Fruit fly (Drosophila melanogaster) whole organism, embryonic: ENCODE data around the gene CG42366.

Source experiments
- Adf1 ChIP-seq: fragments of 200-800 bp; sonication (Bioruptor generic); IDR thresholded peaks from 2 replicates; pipeline ENCODE4 v1.3.6; 2022; ENCODE audit warnings: missing biosample characterization, missing genetic modification characterization
- Aef1 ChIP-seq: fragments of 200-800 bp; sonication (Bioruptor generic); IDR thresholded peaks from 3 replicates; pipeline ENCODE4 v1.3.6; 2022; ENCODE audit warnings: missing biosample characterization, missing genetic modification characterization
- Atf-2 ChIP-seq: fragments of 200-800 bp; sonication (Bioruptor generic); optimal IDR thresholded peaks from 2 replicates; lab custom pipeline; 2016; ENCODE audit warnings: missing biosample characterization, missing genetic modification characterization
- Atf6 ChIP-seq: fragments of 200-800 bp; sonication (Bioruptor generic); IDR thresholded peaks from 2 replicates; pipeline ENCODE4 v1.3.6; 2022; ENCODE audit warnings: missing biosample characterization, missing genetic modification characterization
- CG10321 ChIP-seq: fragments of 200-800 bp; sonication (Bioruptor generic); IDR thresholded peaks from 2 replicates; pipeline ENCODE4 v1.3.6; 2022; ENCODE audit warnings: missing biosample characterization, missing genetic modification characterization
- CG10366 ChIP-seq: fragments of 200-800 bp; sonication (Bioruptor generic); IDR thresholded peaks from 2 replicates; pipeline ENCODE4 v1.3.6; 2022; ENCODE audit warnings: missing biosample characterization, missing genetic modification characterization
- CG11247 ChIP-seq: fragments of 200-800 bp; sonication (Bioruptor generic); IDR thresholded peaks from 2 replicates; pipeline ENCODE4 v1.3.6; 2022; ENCODE audit warnings: missing biosample characterization, missing genetic modification characterization
- CG12744 ChIP-seq: fragments of 200-800 bp; sonication (Bioruptor generic); optimal IDR thresholded peaks from 2 replicates; lab custom pipeline; 2016; ENCODE audit warnings: missing biosample characterization, missing genetic modification characterization
- CG12769 ChIP-seq: fragments of 200-800 bp; sonication (Bioruptor generic); optimal IDR thresholded peaks from 2 replicates; lab custom pipeline; 2019; ENCODE audit warnings: missing biosample characterization, mild to moderate bottlenecking, missing genetic modification characterization, moderate library complexity
- CG16779 ChIP-seq: fragments of 200-800 bp; sonication (Bioruptor generic); IDR thresholded peaks from 2 replicates; pipeline ENCODE4 v1.3.6; 2022; ENCODE audit warnings: missing biosample characterization, missing genetic modification characterization
- CG32532 ChIP-seq: fragments of 200-800 bp; sonication (Bioruptor generic); IDR thresholded peaks from 2 replicates; pipeline ENCODE4 v1.3.6; 2022; ENCODE audit warnings: missing biosample characterization, missing genetic modification characterization
- CG34224 ChIP-seq: fragments of 200-800 bp; sonication (Bioruptor generic); IDR thresholded peaks from 3 replicates; pipeline ENCODE4 v1.3.6; 2022; ENCODE audit warnings: missing biosample characterization, missing genetic modification characterization; ENCODE audit not compliant: partially characterized antibody
- CG34422 ChIP-seq: fragments of 200-800 bp; sonication (Bioruptor generic); IDR thresholded peaks from 3 replicates; pipeline ENCODE4 v1.3.6; 2022; ENCODE audit warnings: missing biosample characterization, missing genetic modification characterization
- CG3847 ChIP-seq: fragments of 200-800 bp; sonication (Bioruptor generic); IDR thresholded peaks from 2 replicates; pipeline ENCODE4 v1.3.6; 2022; ENCODE audit warnings: missing biosample characterization, missing genetic modification characterization
- CG5245 ChIP-seq: fragments of 200-800 bp; sonication (Bioruptor generic); optimal IDR thresholded peaks from 3 replicates; lab custom pipeline; 2016; ENCODE audit warnings: missing biosample characterization, missing genetic modification characterization
- CG6175 ChIP-seq: fragments of 200-800 bp; sonication (Bioruptor generic); IDR thresholded peaks from 3 replicates; pipeline ENCODE4 v1.3.6; 2022; ENCODE audit warnings: missing biosample characterization, missing genetic modification characterization
- CG8089 ChIP-seq: fragments of 200-800 bp; sonication (Bioruptor generic); optimal IDR thresholded peaks from 3 replicates; lab custom pipeline; 2016; ENCODE audit warnings: missing biosample characterization, missing genetic modification characterization
- CG8290 ChIP-seq, 3 experiments: fragments of 200-800 bp; sonication (Bioruptor generic); optimal IDR thresholded peaks; 2 replicates each; lab custom pipeline; 2016 to 2019; ENCODE audit warnings: missing biosample characterization in 3 of 3, missing genetic modification characterization in 3 of 3, mild to moderate bottlenecking in 2 of 3, moderate library complexity in 1 of 3
- Fer3 ChIP-seq: fragments of 200-800 bp; sonication (Bioruptor generic); optimal IDR thresholded peaks from 2 replicates; lab custom pipeline; 2018; ENCODE audit warnings: missing biosample characterization, mild to moderate bottlenecking, missing genetic modification characterization, moderate library complexity
- HHEX ChIP-seq: fragments of 200-800 bp; sonication (Bioruptor generic); optimal IDR thresholded peaks from 3 replicates; lab custom pipeline; 2017; ENCODE audit warnings: missing biosample characterization, mild to moderate bottlenecking, missing genetic modification characterization, missing genetic modification reagents
- HLH3B ChIP-seq: fragments of 200-800 bp; sonication (Bioruptor generic); IDR thresholded peaks from 2 replicates; pipeline ENCODE4 v1.3.6; 2022; ENCODE audit warnings: missing biosample characterization, missing genetic modification characterization
- Jarid2 ChIP-seq: fragments of 200-800 bp; sonication (Bioruptor generic); optimal IDR thresholded peaks from 3 replicates; lab custom pipeline; 2017; ENCODE audit warnings: mild to moderate bottlenecking, missing biosample characterization, missing genetic modification reagents, missing genetic modification characterization
- MESR4 ChIP-seq: fragments of 200-800 bp; sonication (Bioruptor generic); optimal IDR thresholded peaks from 2 replicates; lab custom pipeline; 2018; ENCODE audit warnings: missing biosample characterization, mild to moderate bottlenecking, missing genetic modification characterization, moderate library complexity
- Med ChIP-seq: fragments of 200-800 bp; sonication (Bioruptor generic); peaks from one replicate; lab custom pipeline; 2016; ENCODE audit warnings: missing biosample characterization, missing genetic modification characterization, mild to moderate bottlenecking, inconsistent platforms, moderate library complexity
- Mes4 ChIP-seq: fragments of 200-800 bp; sonication (Bioruptor generic); optimal IDR thresholded peaks from 2 replicates; lab custom pipeline; 2016; ENCODE audit warnings: missing biosample characterization, missing genetic modification characterization
- NFAT ChIP-seq: fragments of 200-800 bp; sonication (Bioruptor generic); IDR thresholded peaks from 2 replicates; pipeline ENCODE4 v1.3.6; 2022; ENCODE audit warnings: missing biosample characterization, missing genetic modification characterization
- Optix ChIP-seq: fragments of 200-800 bp; sonication (Bioruptor generic); IDR thresholded peaks from 3 replicates; pipeline ENCODE4 v1.3.6; 2022; ENCODE audit warnings: missing biosample characterization, missing genetic modification characterization
- Rfx ChIP-seq: fragments of 200-800 bp; sonication (Bioruptor generic); IDR thresholded peaks from 2 replicates; pipeline ENCODE4 v1.3.6; 2022; ENCODE audit warnings: missing biosample characterization, missing genetic modification characterization
- Sox102F ChIP-seq: fragments of 200-800 bp; sonication (Bioruptor generic); optimal IDR thresholded peaks from 2 replicates; lab custom pipeline; 2018; ENCODE audit warnings: missing biosample characterization, mild to moderate bottlenecking, missing genetic modification characterization, moderate library complexity
- Stat92E ChIP-seq, 3 experiments: fragments of >200 bp in 2 of 3; fragments of 200-800 bp in 1 of 3; sonication (Bioruptor generic) in 1 of 3; optimal IDR thresholded peaks; 2 replicates each; lab custom pipeline; 2017 to 2019; ENCODE audit warnings: missing biosample characterization in 3 of 3, missing genetic modification characterization in 3 of 3, mild to moderate bottlenecking in 1 of 3, moderate library complexity in 1 of 3
- ash1 ChIP-seq: fragments of 200-800 bp; sonication (Bioruptor generic); optimal IDR thresholded peaks from 2 replicates; lab custom pipeline; 2018; ENCODE audit warnings: missing biosample characterization, mild to moderate bottlenecking, missing genetic modification characterization
- bab2 ChIP-seq: fragments of 200-800 bp; sonication (Bioruptor generic); optimal IDR thresholded peaks from 2 replicates; lab custom pipeline; 2016; ENCODE audit warnings: missing biosample characterization, missing genetic modification characterization
- bowl ChIP-seq: fragments of 200-800 bp; sonication (Bioruptor generic); IDR thresholded peaks from 2 replicates; pipeline ENCODE4 v1.3.6; 2022; ENCODE audit warnings: missing biosample characterization, missing genetic modification characterization
- cg ChIP-seq: fragments of 200-800 bp; sonication (Bioruptor generic); optimal IDR thresholded peaks from 3 replicates; lab custom pipeline; 2019; ENCODE audit warnings: missing biosample characterization, mild to moderate bottlenecking, missing genetic modification characterization, moderate library complexity
- chm ChIP-seq: fragments of 200-800 bp; sonication (Bioruptor generic); IDR thresholded peaks from 2 replicates; pipeline ENCODE4 v1.3.6; 2022; ENCODE audit warnings: missing biosample characterization, missing genetic modification characterization
- ci ChIP-seq: fragments of 200-800 bp; sonication (Bioruptor generic); IDR thresholded peaks from 3 replicates; pipeline ENCODE4 v1.3.6; 2022; ENCODE audit warnings: missing biosample characterization, missing genetic modification characterization
- fd96Cb ChIP-seq: fragments of 200-800 bp; sonication (Bioruptor generic); optimal IDR thresholded peaks from 2 replicates; lab custom pipeline; 2018; ENCODE audit warnings: missing biosample characterization, mild to moderate bottlenecking, missing genetic modification characterization, moderate library complexity
- grn ChIP-seq: fragments of 200-800 bp; sonication (Bioruptor generic); optimal IDR thresholded peaks from 3 replicates; lab custom pipeline; 2017; ENCODE audit warnings: missing biosample characterization, missing genetic modification characterization
- jumu ChIP-seq: fragments of 200-800 bp; sonication (Bioruptor generic); optimal IDR thresholded peaks from 3 replicates; lab custom pipeline; 2016; ENCODE audit warnings: missing biosample characterization, missing genetic modification characterization
- lab ChIP-seq: fragments of 200-800 bp; sonication (Bioruptor generic); optimal IDR thresholded peaks from 3 replicates; lab custom pipeline; 2017; ENCODE audit warnings: missing biosample characterization, missing genetic modification characterization, mild to moderate bottlenecking, moderate library complexity, missing genetic modification reagents
- mirr ChIP-seq: fragments of 200-800 bp; sonication (Bioruptor generic); optimal IDR thresholded peaks from 3 replicates; lab custom pipeline; 2018; ENCODE audit warnings: missing biosample characterization, mild to moderate bottlenecking, missing genetic modification characterization
- oc ChIP-seq: fragments of 200-800 bp; sonication (Bioruptor generic); optimal IDR thresholded peaks from 2 replicates; lab custom pipeline; 2018; ENCODE audit warnings: missing biosample characterization, mild to moderate bottlenecking, missing genetic modification characterization, moderate library complexity
- pb ChIP-seq: fragments of 200-800 bp; sonication (Bioruptor generic); optimal IDR thresholded peaks from 3 replicates; lab custom pipeline; 2016; ENCODE audit warnings: missing biosample characterization, missing genetic modification characterization
- pho ChIP-seq: fragments of 200-800 bp; sonication (Bioruptor generic); optimal IDR thresholded peaks from 2 replicates; lab custom pipeline; 2016; ENCODE audit warnings: missing biosample characterization, missing genetic modification characterization
- rib ChIP-seq: fragments of 200-800 bp; sonication (Bioruptor generic); IDR thresholded peaks from 2 replicates; pipeline ENCODE4 v1.3.6; 2022; ENCODE audit warnings: missing biosample characterization, missing genetic modification characterization
- sens ChIP-seq: fragments of 200-800 bp; sonication (Bioruptor generic); peaks from one replicate; lab custom pipeline; 2016; ENCODE audit warnings: missing biosample characterization, missing genetic modification characterization
- sisA ChIP-seq: fragments of 200-800 bp; sonication (Bioruptor generic); IDR thresholded peaks from 2 replicates; pipeline ENCODE4 v1.3.6; 2022; ENCODE audit warnings: missing biosample characterization, missing genetic modification characterization
- sr ChIP-seq: fragments of 200-800 bp; sonication (Bioruptor generic); IDR thresholded peaks from 3 replicates; pipeline ENCODE4 v1.3.6; 2022; ENCODE audit warnings: missing biosample characterization, missing genetic modification characterization
- toy ChIP-seq: fragments of 200-800 bp; sonication (Bioruptor generic); IDR thresholded peaks from 2 replicates; pipeline ENCODE4 v1.3.6; 2022; ENCODE audit warnings: missing biosample characterization, missing genetic modification characterization

CG42366 gene

dm6 chr2L:9946051-9946450, 21.1 kb downstream of the CG42366 start (continued):
- TF ChIP-seq CG3847 (GFP tag; lab: Robert Waterston, UW) (no peak), Stat92E (GFP tag; optimal IDR thresholded peaks at IDR 0.05; lab: Kevin White, UChicago) (peak in 1 of 3 experiments; percentile 49), MESR4 (GFP tag; lab: Kevin White, UChicago) (no peak), CG8089 (GFP tag; lab: Kevin White, UChicago) (no peak), fd96Cb (tag; lab: Kevin White, UChicago) (no peak), oc (tag; lab: Kevin White, UChicago) (peak; percentile 19), sisA (GFP tag; lab: Robert Waterston, UW) (no peak), Med (GFP tag; lab: Kevin White, UChicago) (peak; percentile 74), cg (peak; percentile 19)
- TF ChIP-seq, all 482 proteins: peak for 11

- no peak for TF ChIP-seq CG5245 (GFP tag; lab: Kevin White, UChicago)
- no peak for TF ChIP-seq CG10366 (GFP tag; lab: Robert Waterston, UW)
- TF ChIP-seq sr (GFP tag; lab: Robert Waterston, UW): peak; percentile 32; the same call in 1 of the 3 replicates
- no peak for TF ChIP-seq CG34224
- TF ChIP-seq Atf-2: no peak
- peak; percentile 52; the same call in 1 of the 2 replicates for TF ChIP-seq CG32532
- TF ChIP-seq jumu (GFP tag; lab: Kevin White, UChicago): no peak
- peak; percentile 7 for TF ChIP-seq pho (GFP tag; lab: Kevin White, UChicago)
- TF ChIP-seq CG34422 (GFP tag; lab: Robert Waterston, UW): 0 out of 3 replicates have a peak, but pooled peaks have one; percentile 21
- TF ChIP-seq Adf1 (GFP tag; lab: Robert Waterston, UW): peak; percentile 34; the same call in 1 of the 2 replicates
- TF ChIP-seq HHEX (GFP tag; lab: Kevin White, UChicago): peak; percentile 13
- TF ChIP-seq NFAT (GFP tag; lab: Robert Waterston, UW): 0 out of 2 replicates have a peak, but pooled peaks have one; percentile 32
- TF ChIP-seq CG16779: no peak
- TF ChIP-seq mirr (GFP tag; lab: Kevin White, UChicago): peak; percentile 84
- peak; percentile 99 for TF ChIP-seq CG12769 (tag; lab: Kevin White, UChicago)
- TF ChIP-seq toy: no peak
- no peak for TF ChIP-seq Aef1 (GFP tag; lab: Robert Waterston, UW)
- 0 out of 2 replicates have a peak, but pooled peaks have one; percentile 45 for TF ChIP-seq rib (GFP tag; lab: Robert Waterston, UW)
- TF ChIP-seq CG10321 (GFP tag; lab: Robert Waterston, UW): no peak
- no peak for TF ChIP-seq chm
- TF ChIP-seq Optix (GFP tag; lab: Robert Waterston, UW): 0 out of 3 replicates have a peak, but pooled peaks have one; percentile 35
- peak; percentile 1 for TF ChIP-seq pb (GFP tag; lab: Kevin White, UChicago)
- peak; percentile 31 for TF ChIP-seq sens (GFP tag; lab: Kevin White, UChicago)
- TF ChIP-seq bowl (GFP tag; lab: Robert Waterston, UW): no peak
- TF ChIP-seq CG8290 (GFP tag; optimal IDR thresholded peaks at IDR 0.05; lab: Kevin White, UChicago): no peak
- TF ChIP-seq CG8290 (tag; optimal IDR thresholded peaks at IDR 0.05; lab: Kevin White, UChicago): peak in 1 of 2 experiments; percentile 73
- TF ChIP-seq Sox102F: no peak
- TF ChIP-seq Mes4 (GFP tag; lab: Kevin White, UChicago): no peak
- peak; percentile 28; the same call in 1 of the 2 replicates for TF ChIP-seq Atf6
- peak; percentile 40 for TF ChIP-seq Jarid2 (GFP tag; lab: Kevin White, UChicago)
- peak; percentile 62 for TF ChIP-seq ci
- peak; percentile 21 for TF ChIP-seq Fer3
- peak; percentile 52 for TF ChIP-seq ash1
- 0 out of 2 replicates have a peak, but pooled peaks have one; percentile 14 for TF ChIP-seq HLH3B (GFP tag; lab: Robert Waterston, UW)
- peak; percentile 70 for TF ChIP-seq lab
- TF ChIP-seq grn: peak; percentile 10
- no peak for TF ChIP-seq bab2 (GFP tag; lab: Kevin White, UChicago)
- TF ChIP-seq CG11247: 0 out of 2 replicates have a peak, but pooled peaks have one; percentile 40
- no peak for TF ChIP-seq CG12744
- TF ChIP-seq CG6175: peak; percentile 53; the same call in 1 of the 3 replicates
- TF ChIP-seq Rfx (GFP tag; lab: Robert Waterston, UW): peak; percentile 52
Observed at dm6 chr2L:9947265-9947664, 22.3 kb downstream of the CG42366 start, which contains the start of gene CG5853. Gene CG5853 (minus strand): TSS chr2L:9947648.
